Fruit fly (Drosophila melanogaster) whole organism, prepupa: ENCODE data around the gene CG6938.

ENCODE experiments used
- Blimp-1 ChIP-seq: fragments of 200-800 bp; sonication (Bioruptor generic); optimal IDR thresholded peaks from 3 replicates; lab custom pipeline; 2017; ENCODE audit warnings: missing biosample characterization, missing genetic modification characterization, mild to moderate bottlenecking, moderate library complexity, missing genetic modification reagents
- CG16779 ChIP-seq: fragments of 200-800 bp; sonication (Bioruptor generic); optimal IDR thresholded peaks from 3 replicates; lab custom pipeline; 2017; ENCODE audit warnings: missing biosample characterization, mild to moderate bottlenecking, missing genetic modification characterization
- CG3032 ChIP-seq: fragments of 200-800 bp; optimal IDR thresholded peaks from 2 replicates; lab custom pipeline; 2019; ENCODE audit warnings: missing biosample characterization, mild to moderate bottlenecking, missing genetic modification characterization, moderate library complexity
- CG6163 ChIP-seq: fragments of 200-800 bp; sonication (Bioruptor generic); IDR thresholded peaks from 3 replicates; pipeline ENCODE4 v1.3.6; 2022; ENCODE audit warnings: missing biosample characterization, missing genetic modification characterization
- CG6854 ChIP-seq: fragments of 200-800 bp; sonication (Bioruptor generic); optimal IDR thresholded peaks from 2 replicates; lab custom pipeline; 2017; ENCODE audit warnings: missing biosample characterization, mild to moderate bottlenecking, missing genetic modification characterization
- Eip75B ChIP-seq: fragments of 200-800 bp; sonication (Bioruptor generic); optimal IDR thresholded peaks from 3 replicates; lab custom pipeline; 2016; ENCODE audit warnings: missing biosample characterization, missing genetic modification characterization
- Ets21C ChIP-seq: fragments of 200-800 bp; sonication (Bioruptor generic); optimal IDR thresholded peaks from 3 replicates; lab custom pipeline; 2016; ENCODE audit warnings: missing biosample characterization, missing genetic modification characterization
- Hr39 ChIP-seq: fragments of 200-800 bp; sonication (Bioruptor generic); optimal IDR thresholded peaks from 2 replicates; lab custom pipeline; 2016; ENCODE audit warnings: missing biosample characterization, missing genetic modification characterization
- Hr4 ChIP-seq: fragments of 200-800 bp; sonication (Bioruptor generic); optimal IDR thresholded peaks from 3 replicates; lab custom pipeline; 2016; ENCODE audit warnings: missing biosample characterization, missing genetic modification characterization
- OdsH ChIP-seq: fragments of 200-800 bp; sonication (Bioruptor generic); optimal IDR thresholded peaks from 3 replicates; lab custom pipeline; 2016; ENCODE audit warnings: missing biosample characterization, missing genetic modification characterization
- acj6 ChIP-seq: fragments of 200-800 bp; sonication (Bioruptor generic); optimal IDR thresholded peaks from 3 replicates; lab custom pipeline; 2016; ENCODE audit warnings: missing biosample characterization, missing genetic modification characterization
- cyc ChIP-seq: fragments of 200-800 bp; sonication (Bioruptor generic); optimal IDR thresholded peaks from 3 replicates; lab custom pipeline; 2016; ENCODE audit warnings: missing biosample characterization, missing genetic modification characterization
- net ChIP-seq: fragments of 200-800 bp; sonication (Bioruptor generic); optimal IDR thresholded peaks from 3 replicates; lab custom pipeline; 2016; ENCODE audit warnings: missing biosample characterization, missing genetic modification characterization
- ss ChIP-seq, 2 experiments: fragments of 200-800 bp; sonication (Bioruptor generic); optimal IDR thresholded peaks; 2 replicates in 1 of 2; 3 replicates in 1 of 2; lab custom pipeline; 2017 to 2018; ENCODE audit warnings: mild to moderate bottlenecking in 2 of 2, missing biosample characterization in 2 of 2, missing genetic modification characterization in 2 of 2, moderate library complexity in 1 of 2

DNA sequence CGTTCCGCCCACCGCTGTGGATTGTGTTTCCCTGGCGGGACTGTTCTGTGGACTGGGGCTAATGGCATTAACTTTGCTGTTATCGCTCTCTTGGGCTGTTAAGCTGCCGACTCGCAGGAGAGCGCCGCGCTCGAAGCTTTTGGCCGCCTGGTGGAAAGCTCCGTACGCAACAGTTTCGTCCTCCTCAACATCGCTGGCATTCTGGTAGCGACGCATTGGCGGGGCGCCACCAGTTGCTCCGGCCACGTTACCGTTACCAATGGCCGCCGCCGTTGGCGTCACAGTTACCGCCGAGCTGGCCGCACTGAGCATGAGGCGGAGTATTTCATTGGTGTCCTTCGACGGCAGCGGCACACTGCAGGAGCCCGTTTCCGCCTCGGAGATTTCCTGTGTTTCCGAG is 47.4 kb upstream of the CG6938 start:
- TF ChIP-seq CG3032 (tag; lab: Kevin White, UChicago) (no peak), CG6854 (GFP tag; lab: Kevin White, UChicago) (no peak), acj6 (GFP tag; lab: Kevin White, UChicago) (no peak), cyc (GFP tag; lab: Kevin White, UChicago) (no peak), Ets21C (GFP tag; lab: Kevin White, UChicago) (no peak), Hr39 (GFP tag; lab: Kevin White, UChicago) (no peak), Eip75B (no peak), CG6163 (no peak), ss (GFP tag; optimal IDR thresholded peaks at IDR 0.05; lab: Kevin White, UChicago) (no peak), net (no peak), CG16779 (tag; lab: Kevin White, UChicago) (no peak), Blimp-1 (GFP tag; lab: Kevin White, UChicago) (no peak), Hr4 (no peak), OdsH (GFP tag; lab: Kevin White, UChicago) (no peak)
